Fruit fly (Drosophila melanogaster): ENCODE measurements around the gene Erk7.

DNA sequence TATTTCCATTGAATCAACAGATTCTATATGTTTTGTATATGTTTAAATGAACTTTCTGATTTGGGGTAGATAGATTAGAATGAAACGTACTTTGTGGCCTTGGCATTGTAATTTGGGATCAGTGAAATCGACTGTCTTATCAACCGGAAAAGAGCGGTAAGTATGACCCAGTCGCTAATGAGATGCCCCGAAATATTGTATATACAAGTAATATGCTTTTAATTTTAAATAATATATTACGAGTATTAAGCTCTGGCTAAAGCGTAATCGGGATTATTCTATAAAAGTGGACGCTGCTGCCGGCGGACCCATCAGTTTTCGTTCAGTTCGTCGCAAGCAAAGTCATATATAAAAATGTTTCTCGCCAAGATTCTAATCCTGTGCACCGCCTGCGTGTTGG is 50.9 kb downstream of the Erk7 start, which contains the start of gene CG15369:
- TF ChIP-seq pan (optimal IDR thresholded peaks at IDR 0.05) (no peak), br (GFP tag; optimal IDR thresholded peaks at IDR 0.05) (no peak), h (GFP tag; optimal IDR thresholded peaks at IDR 0.05) (no peak), Rel (GFP tag; optimal IDR thresholded peaks at IDR 0.05) (no peak), Rel (tag; optimal IDR thresholded peaks at IDR 0.05) (no peak), dmrt93B (GFP tag; optimal IDR thresholded peaks at IDR 0.05) (no peak), CrebA (GFP tag; optimal IDR thresholded peaks at IDR 0.05; ENCODE audit: borderline replicate concordance) (no peak)
